Fruit fly (Drosophila melanogaster) whole organism, embryonic: ENCODE results near the gene Tpr2.

Experiments used
- B-H2 ChIP-seq: fragments of 200-800 bp; sonication (Bioruptor generic); optimal IDR thresholded peaks from 2 replicates; lab custom pipeline; 2018; ENCODE audit warnings: missing biosample characterization, mild to moderate bottlenecking, missing genetic modification characterization
- Blimp-1 ChIP-seq: fragments of 200-800 bp; sonication (Bioruptor generic); optimal IDR thresholded peaks from 3 replicates; lab custom pipeline; 2018; ENCODE audit warnings: missing biosample characterization, missing genetic modification characterization, mild to moderate bottlenecking, moderate library complexity, missing genetic modification reagents
- CG10274 ChIP-seq: fragments of 200-800 bp; sonication (Bioruptor generic); optimal IDR thresholded peaks from 3 replicates; lab custom pipeline; 2017; ENCODE audit warnings: missing biosample characterization, mild to moderate bottlenecking, missing genetic modification characterization
- CG10431 ChIP-seq: fragments of 200-800 bp; sonication (Bioruptor generic); optimal IDR thresholded peaks from 3 replicates; lab custom pipeline; 2018; ENCODE audit warnings: missing biosample characterization, mild to moderate bottlenecking, missing genetic modification characterization
- CG10979 ChIP-seq: fragments of 200-800 bp; sonication (Bioruptor generic); optimal IDR thresholded peaks from 2 replicates; lab custom pipeline; 2018; ENCODE audit warnings: missing biosample characterization, mild to moderate bottlenecking, missing genetic modification characterization, moderate library complexity
- CG12769 ChIP-seq: fragments of 200-800 bp; sonication (Bioruptor generic); optimal IDR thresholded peaks from 2 replicates; lab custom pipeline; 2019; ENCODE audit warnings: missing biosample characterization, mild to moderate bottlenecking, missing genetic modification characterization, moderate library complexity
- CG13123 ChIP-seq: fragments of 200-800 bp; sonication (Bioruptor generic); optimal IDR thresholded peaks from 2 replicates; lab custom pipeline; 2016; ENCODE audit warnings: missing biosample characterization, missing genetic modification characterization
- CG13424 ChIP-seq: fragments of 200-800 bp; sonication (Bioruptor generic); optimal IDR thresholded peaks from 2 replicates; lab custom pipeline; 2019; ENCODE audit warnings: missing biosample characterization, mild to moderate bottlenecking, missing genetic modification characterization, moderate library complexity
- CG14050 ChIP-seq: fragments of 200-800 bp; sonication (Bioruptor generic); IDR thresholded peaks from 3 replicates; pipeline ENCODE4 v1.3.6; 2022; ENCODE audit warnings: missing biosample characterization, missing genetic modification characterization
- CG14710 ChIP-seq: fragments of 200-800 bp; sonication (Bioruptor generic); optimal IDR thresholded peaks from 3 replicates; lab custom pipeline; 2019; ENCODE audit warnings: missing biosample characterization, mild to moderate bottlenecking, missing genetic modification characterization, moderate library complexity
- CG15011 ChIP-seq: fragments of 200-800 bp; sonication (Bioruptor generic); optimal IDR thresholded peaks from 3 replicates; lab custom pipeline; 2018; ENCODE audit warnings: missing biosample characterization, mild to moderate bottlenecking, missing genetic modification characterization
- CG1647 ChIP-seq: fragments of 200-800 bp; sonication (Bioruptor generic); optimal IDR thresholded peaks from 3 replicates; lab custom pipeline; 2016; ENCODE audit warnings: missing biosample characterization, missing genetic modification characterization
- CG17612 ChIP-seq: fragments of 200-800 bp; sonication (Bioruptor generic); IDR thresholded peaks from 2 replicates; pipeline ENCODE4 v1.3.6; 2022; ENCODE audit warnings: missing biosample characterization, missing genetic modification characterization
- CG17829 ChIP-seq: fragments of 200-800 bp; optimal IDR thresholded peaks from 2 replicates; lab custom pipeline; 2019; ENCODE audit warnings: missing biosample characterization, mild to moderate bottlenecking, missing genetic modification characterization, moderate library complexity
- CG2120 ChIP-seq: fragments of 200-800 bp; sonication (Bioruptor generic); optimal IDR thresholded peaks from 3 replicates; lab custom pipeline; 2016; ENCODE audit warnings: missing biosample characterization, missing genetic modification characterization
- CG30020 ChIP-seq: fragments of 200-800 bp; optimal IDR thresholded peaks from 2 replicates; lab custom pipeline; 2019; ENCODE audit warnings: missing biosample characterization, mild to moderate bottlenecking, missing genetic modification characterization, moderate library complexity
- CG32772 ChIP-seq: fragments of 200-800 bp; sonication (Bioruptor generic); IDR thresholded peaks from 2 replicates; pipeline ENCODE4 v1.3.6; 2022; ENCODE audit warnings: missing biosample characterization, missing genetic modification characterization
- CG4424 ChIP-seq: fragments of 200-800 bp; sonication (Bioruptor generic); optimal IDR thresholded peaks from 3 replicates; lab custom pipeline; 2016; ENCODE audit warnings: missing biosample characterization, missing genetic modification characterization
- CG6654 ChIP-seq: fragments of 200-800 bp; sonication (Bioruptor generic); optimal IDR thresholded peaks from 2 replicates; lab custom pipeline; 2017; ENCODE audit warnings: missing biosample characterization, mild to moderate bottlenecking, missing genetic modification characterization
- CG8290 ChIP-seq, 3 experiments: fragments of 200-800 bp; sonication (Bioruptor generic); optimal IDR thresholded peaks; 2 replicates each; lab custom pipeline; 2016 to 2019; ENCODE audit warnings: missing biosample characterization in 3 of 3, missing genetic modification characterization in 3 of 3, mild to moderate bottlenecking in 2 of 3, moderate library complexity in 1 of 3
- Chrac-16 ChIP-seq: fragments of 200-800 bp; sonication (Bioruptor generic); optimal IDR thresholded peaks from 3 replicates; lab custom pipeline; 2016; ENCODE audit warnings: missing biosample characterization, missing genetic modification characterization
- Dll ChIP-seq: fragments of 200-800 bp; sonication (Bioruptor generic); IDR thresholded peaks from 4 replicates; pipeline ENCODE4 v1.3.6; 2022; ENCODE audit warnings: missing biosample characterization, missing genetic modification characterization; ENCODE audit not compliant: partially characterized antibody
- Doc2 ChIP-seq: fragments of 200-800 bp; sonication (Bioruptor generic); IDR thresholded peaks from 2 replicates; pipeline ENCODE4 v1.3.6; 2022; ENCODE audit warnings: missing biosample characterization, missing genetic modification characterization
- E2f1 ChIP-seq: fragments of 200-800 bp; sonication (Bioruptor generic); IDR thresholded peaks from 2 replicates; pipeline ENCODE4 v1.3.6; 2022; ENCODE audit warnings: missing biosample characterization, missing genetic modification characterization
- Fer3 ChIP-seq: fragments of 200-800 bp; sonication (Bioruptor generic); optimal IDR thresholded peaks from 2 replicates; lab custom pipeline; 2018; ENCODE audit warnings: missing biosample characterization, mild to moderate bottlenecking, missing genetic modification characterization, moderate library complexity
- Hey ChIP-seq: fragments of 200-800 bp; sonication (Bioruptor generic); optimal IDR thresholded peaks from 3 replicates; lab custom pipeline; 2018; ENCODE audit warnings: missing biosample characterization, mild to moderate bottlenecking, missing genetic modification characterization
- HmgD ChIP-seq: fragments of 200-800 bp; sonication (Bioruptor generic); optimal IDR thresholded peaks from 3 replicates; lab custom pipeline; 2016; ENCODE audit warnings: missing biosample characterization, missing genetic modification characterization
- Hr78 ChIP-seq, 2 experiments: fragments of 200-800 bp in 1 of 2; fragments of >200 bp in 1 of 2; sonication (Bioruptor generic) in 1 of 2; optimal IDR thresholded peaks; 2 replicates each; lab custom pipeline; 2017 to 2019; ENCODE audit warnings: missing biosample characterization in 2 of 2, missing genetic modification characterization in 2 of 2, mild to moderate bottlenecking in 1 of 2, moderate library complexity in 1 of 2
- Jarid2 ChIP-seq: fragments of 200-800 bp; sonication (Bioruptor generic); optimal IDR thresholded peaks from 3 replicates; lab custom pipeline; 2017; ENCODE audit warnings: mild to moderate bottlenecking, missing biosample characterization, missing genetic modification reagents, missing genetic modification characterization
- Mes4 ChIP-seq: fragments of 200-800 bp; sonication (Bioruptor generic); optimal IDR thresholded peaks from 2 replicates; lab custom pipeline; 2016; ENCODE audit warnings: missing biosample characterization, missing genetic modification characterization
- Myb ChIP-seq: fragments of 200-800 bp; sonication (Bioruptor generic); optimal IDR thresholded peaks from 2 replicates; lab custom pipeline; 2016; ENCODE audit warnings: missing biosample characterization, missing genetic modification characterization
- NC2β ChIP-seq: fragments of 200-800 bp; sonication (Bioruptor generic); optimal IDR thresholded peaks from 2 replicates; lab custom pipeline; 2016; ENCODE audit warnings: missing biosample characterization, missing genetic modification characterization
- ara ChIP-seq: fragments of 200-800 bp; sonication (Bioruptor generic); IDR thresholded peaks from 2 replicates; pipeline ENCODE4 v1.3.6; 2022; ENCODE audit warnings: missing biosample characterization, missing genetic modification characterization
- disco-r ChIP-seq: fragments of 200-800 bp; sonication (Bioruptor generic); optimal IDR thresholded peaks from 2 replicates; lab custom pipeline; 2016; ENCODE audit warnings: missing biosample characterization, missing genetic modification characterization
- esg ChIP-seq: fragments of 200-800 bp; sonication (Bioruptor generic); conservative IDR thresholded peaks from 2 replicates; pipeline ENCODE4 v1.3.6; 2022; ENCODE audit warnings: missing biosample characterization, missing genetic modification characterization
- exex ChIP-seq: fragments of 200-800 bp; sonication (Bioruptor generic); optimal IDR thresholded peaks from 4 replicates; lab custom pipeline; 2018; ENCODE audit warnings: missing biosample characterization, mild to moderate bottlenecking, missing genetic modification characterization, moderate library complexity
- gem ChIP-seq: fragments of 200-800 bp; sonication (Bioruptor generic); optimal IDR thresholded peaks from 2 replicates; lab custom pipeline; 2019; ENCODE audit warnings: missing biosample characterization, mild to moderate bottlenecking, missing genetic modification characterization, moderate library complexity
- inv ChIP-seq: fragments of 200-800 bp; sonication (Bioruptor generic); IDR thresholded peaks from 2 replicates; pipeline ENCODE4 v1.3.6; 2022; ENCODE audit warnings: missing biosample characterization, missing genetic modification characterization; ENCODE audit not compliant: partially characterized antibody
- pan ChIP-seq, 4 experiments: fragments of >200 bp in 3 of 4; fragments of 200-800 bp in 1 of 4; sonication (Bioruptor generic) in 1 of 4; optimal IDR thresholded peaks in 3 of 4; IDR thresholded peaks in 1 of 4; 2 replicates each; pipeline versions ENCODE4 v1.3.6 to Lab custom; 2017 to 2022; ENCODE audit warnings: missing biosample characterization in 2 of 4, missing genetic modification characterization in 2 of 4, mixed read lengths in 1 of 4
- phol ChIP-seq: fragments of 200-800 bp; sonication (Bioruptor generic); optimal IDR thresholded peaks from 3 replicates; lab custom pipeline; 2018; ENCODE audit warnings: missing biosample characterization, mild to moderate bottlenecking, missing genetic modification characterization, moderate library complexity
- sim ChIP-seq: fragments of 200-800 bp; sonication (Bioruptor generic); IDR thresholded peaks from 2 replicates; pipeline ENCODE4 v1.3.6; 2022; ENCODE audit warnings: missing biosample characterization, missing genetic modification characterization
- slbo ChIP-seq: fragments of 200-800 bp; sonication (Bioruptor generic); IDR thresholded peaks from 2 replicates; pipeline ENCODE4 v1.3.6; 2022; ENCODE audit warnings: missing biosample characterization, missing genetic modification characterization
- slou ChIP-seq: fragments of 200-800 bp; sonication (Bioruptor generic); optimal IDR thresholded peaks from 3 replicates; lab custom pipeline; 2016; ENCODE audit warnings: missing biosample characterization, missing genetic modification characterization
- stwl ChIP-seq: fragments of 200-800 bp; sonication (Bioruptor generic); optimal IDR thresholded peaks from 3 replicates; lab custom pipeline; 2018; ENCODE audit warnings: missing biosample characterization, mild to moderate bottlenecking, missing genetic modification characterization, moderate library complexity
- tin ChIP-seq: fragments of 200-800 bp; sonication (Bioruptor generic); optimal IDR thresholded peaks from 3 replicates; lab custom pipeline; 2016; ENCODE audit warnings: missing biosample characterization, missing genetic modification characterization
- vfl ChIP-seq: fragments of 200-800 bp; sonication (Bioruptor generic); optimal IDR thresholded peaks from 2 replicates; lab custom pipeline; 2016; ENCODE audit warnings: missing biosample characterization, missing genetic modification characterization
- wor ChIP-seq: fragments of 200-800 bp; sonication (Bioruptor generic); IDR thresholded peaks from 2 replicates; pipeline ENCODE4 v1.3.6; 2022; ENCODE audit warnings: missing biosample characterization, missing genetic modification characterization

Tpr2 gene

dm6 chr2L:16519582-16520474 lies 28.5 kb downstream of the Tpr2 start (continued):
- TF ChIP-seq CG32772 (peak; percentile 60), Hey (tag; lab: Kevin White, UChicago) (no peak), Myb (GFP tag; lab: Kevin White, UChicago) (no peak), tin (GFP tag; lab: Kevin White, UChicago) (peak; percentile 15), Dll (GFP tag; lab: Robert Waterston, UW) (0 out of 4 replicates have a peak, but pooled peaks have one; percentile 18), esg (GFP tag; lab: Robert Waterston, UW) (peak; percentile 44), CG14710 (tag; lab: Kevin White, UChicago) (peak; percentile 12), inv (no peak), HmgD (GFP tag; lab: Kevin White, UChicago) (no peak), CG1647 (GFP tag; lab: Kevin White, UChicago) (no peak), CG2120 (GFP tag; lab: Kevin White, UChicago) (no peak), gem (tag; lab: Kevin White, UChicago) (peak; percentile 71), CG6654 (no peak), disco-r (GFP tag; lab: Kevin White, UChicago) (no peak), CG8290 (GFP tag; optimal IDR thresholded peaks at IDR 0.05; lab: Kevin White, UChicago) (peak; percentile 16), CG8290 (tag; optimal IDR thresholded peaks at IDR 0.05; lab: Kevin White, UChicago) (no peak), Mes4 (peak; percentile 11), CG10274 (GFP tag; lab: Kevin White, UChicago) (peak; percentile 15), CG12769 (tag; lab: Kevin White, UChicago) (no peak), CG10979 (tag; lab: Kevin White, UChicago) (peak; percentile 15), slou (GFP tag; lab: Kevin White, UChicago) (no peak), CG13424 (tag; lab: Kevin White, UChicago) (peak; percentile 56), B-H2 (GFP tag; lab: Kevin White, UChicago) (no peak), CG15011 (GFP tag; lab: Kevin White, UChicago) (peak; percentile 33), vfl (GFP tag; lab: Kevin White, UChicago) (no peak), CG10431 (GFP tag; lab: Kevin White, UChicago) (peak; percentile 37), Doc2 (GFP tag; lab: Robert Waterston, UW) (no peak), CG14050 (GFP tag; lab: Robert Waterston, UW) (no peak), CG30020 (tag; lab: Kevin White, UChicago) (no peak), CG4424 (GFP tag; lab: Kevin White, UChicago) (peak; percentile 5), CG17829 (tag; lab: Kevin White, UChicago) (peak; percentile 25), CG13123 (GFP tag; lab: Kevin White, UChicago) (no peak), NC2β (GFP tag; lab: Kevin White, UChicago) (peak; percentile 20), E2f1 (GFP tag; lab: Robert Waterston, UW) (no peak), wor (GFP tag; lab: Robert Waterston, UW) (no peak), ara (GFP tag; lab: Robert Waterston, UW) (peak; percentile 31; the same call in 1 of the 2 replicates), CG17612 (GFP tag; lab: Robert Waterston, UW) (no peak), exex (tag; lab: Kevin White, UChicago) (no peak), Hr78 (GFP tag; optimal IDR thresholded peaks at IDR 0.05; lab: Kevin White, UChicago) (peak in 1 of 2 experiments; percentile 45), Fer3 (tag; lab: Kevin White, UChicago) (peak; percentile 6), Jarid2 (GFP tag; lab: Kevin White, UChicago) (peak; percentile 31), Chrac-16 (peak; percentile 11), pan (optimal IDR thresholded peaks at IDR 0.05; lab: Kevin White, UChicago) (no peak), pan (GFP tag; optimal IDR thresholded peaks at IDR 0.05 in 1 of 2, IDR thresholded peaks at IDR 0.05 in 1 of 2) (peak in 1 of 2 experiments; percentile 29), phol (tag; lab: Kevin White, UChicago) (peak; percentile 49), stwl (tag; lab: Kevin White, UChicago) (no peak), Blimp-1 (GFP tag; lab: Kevin White, UChicago) (peak; percentile 45), slbo (GFP tag; lab: Robert Waterston, UW) (peak; percentile 4; the same call in 1 of the 2 replicates), sim (GFP tag; lab: Robert Waterston, UW) (0 out of 2 replicates have a peak, but pooled peaks have one; percentile 16)
